Worm (Caenorhabditis elegans) whole organism, young adult: ENCODE measurements around the gene mpst-3.

Source experiments
- Y53F4B.3 ChIP-seq: fragments of 200-800 bp; sonication (Bioruptor generic); IDR thresholded peaks from 2 replicates; pipeline ENCODE4 v1.3.6; 2022; ENCODE audit warnings: missing genetic modification reagents, missing genetic modification characterization, missing compliant biosample characterization
- bed-2 ChIP-seq: fragments of 200-800 bp; sonication (Bioruptor generic); IDR thresholded peaks from 2 replicates; pipeline ENCODE4 v1.3.6; 2022; ENCODE audit warnings: missing genetic modification reagents, missing genetic modification characterization, missing compliant biosample characterization
- efl-1 ChIP-seq: fragments of 150-350 bp; optimal IDR thresholded peaks from 2 replicates; lab custom pipeline; 2014; ENCODE audit warnings: missing biosample characterization, missing genetic modification reagents, missing genetic modification characterization
- nfya-1 ChIP-seq: sonication (generic microtip); optimal IDR thresholded peaks from 2 replicates; lab custom pipeline; 2017; ENCODE audit warnings: antibody characterized with exemption, missing compliant biosample characterization, missing genetic modification characterization, borderline replicate concordance; ENCODE audit not compliant: insufficient read depth
- pha-4 ChIP-seq: fragments of 150-350 bp; sonication (generic microtip); optimal IDR thresholded peaks from 2 replicates; lab custom pipeline; 2014; ENCODE audit warnings: missing biosample characterization, missing genetic modification reagents, missing genetic modification characterization
- rpc-1 ChIP-seq, 2 experiments: fragments of 150-350 bp in 1 of 2; sonication (generic microtip) in 1 of 2; optimal IDR thresholded peaks; 2 replicates each; lab custom pipeline; 2014 to 2018; ENCODE audit warnings: missing biosample characterization in 1 of 2, missing genetic modification characterization in 1 of 2, missing genetic modification reagents in 1 of 2, missing genotype in 1 of 2
- snpc-4 ChIP-seq, 5 experiments: fragments of 150-350 bp in 1 of 5; sonication (generic microtip) in 4 of 5; optimal IDR thresholded peaks; 2 replicates each; lab custom pipeline; 2014 to 2018; ENCODE audit warnings: missing genetic modification characterization in 5 of 5, missing biosample characterization in 3 of 5, antibody characterized with exemption in 2 of 5, mild to moderate bottlenecking in 2 of 5, missing compliant biosample characterization in 2 of 5, missing genotype in 2 of 5, moderate library complexity in 2 of 5, missing genetic modification reagents in 1 of 5
- somi-1 ChIP-seq: fragments of 200-800 bp; sonication (Bioruptor generic); optimal IDR thresholded peaks from 2 replicates; lab custom pipeline; 2018; ENCODE audit warnings: mild to moderate bottlenecking, missing genetic modification characterization, missing compliant biosample characterization
- unc-130 ChIP-seq: sonication (generic microtip); optimal IDR thresholded peaks from 2 replicates; lab custom pipeline; 2016; ENCODE audit warnings: missing genetic modification reagents, missing genetic modification characterization, missing compliant biosample characterization

DNA sequence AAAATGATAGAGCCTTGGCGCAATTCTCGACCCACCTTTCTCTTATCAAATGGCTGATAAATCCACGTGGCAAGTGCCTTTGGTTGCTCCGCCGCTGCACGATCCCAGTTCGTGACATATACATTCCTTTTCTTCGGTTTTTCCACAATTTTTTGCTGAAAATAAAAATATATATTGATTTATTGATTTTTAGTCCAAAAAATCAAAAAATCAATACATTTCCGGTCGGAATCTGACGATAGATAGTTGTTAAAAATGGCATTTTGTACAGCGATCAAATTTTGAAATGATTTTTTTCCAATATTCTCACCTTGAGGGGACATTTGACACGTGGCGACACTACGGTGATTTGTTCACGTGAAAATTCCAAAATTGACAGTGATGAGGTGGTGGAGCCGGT lies 48.3 kb downstream of the mpst-3 start:
- TF ChIP-seq pha-4 (tag; lab: Kevin White, UChicago) (no peak), somi-1 (GFP tag; lab: Kevin White, UChicago) (no peak), Y53F4B.3 (no peak), efl-1 (GFP tag; lab: Kevin White, UChicago) (no peak), snpc-4 (GFP tag; optimal IDR thresholded peaks at IDR 0.05; lab: Kevin White, UChicago) (no peak), snpc-4 (tag; optimal IDR thresholded peaks at IDR 0.05; lab: Kevin White, UChicago) (no peak), unc-130 (GFP tag; lab: Kevin White, UChicago) (no peak), nfya-1 (tag; lab: Kevin White, UChicago) (no peak), rpc-1 (optimal IDR thresholded peaks at IDR 0.05; lab: Kevin White, UChicago) (no peak), rpc-1 (tag; optimal IDR thresholded peaks at IDR 0.05; lab: Kevin White, UChicago) (no peak), bed-2 (GFP tag; lab: Robert Waterston, UW) (no peak)
